Worm (Caenorhabditis elegans) whole organism, L2 larva: Measurements from ENCODE around the gene srv-34.

Experiments used
- mdl-1 ChIP-seq, 2 experiments: fragments of 150-350 bp in 1 of 2; sonication (generic microtip) in 1 of 2; optimal IDR thresholded peaks; 2 replicates each; lab custom pipeline; 2017; ENCODE audit warnings: missing biosample characterization in 2 of 2, missing genetic modification characterization in 2 of 2
- nhr-11 ChIP-seq: fragments of 150-350 bp; optimal IDR thresholded peaks from 2 replicates; lab custom pipeline; 2014; ENCODE audit warnings: missing biosample characterization, missing genetic modification characterization
- nhr-25 ChIP-seq: fragments of 150-350 bp; sonication (generic microtip); optimal IDR thresholded peaks from 3 replicates; lab custom pipeline; 2014; ENCODE audit warnings: missing biosample characterization, missing genetic modification characterization
- skn-1 ChIP-seq: sonication (generic microtip); optimal IDR thresholded peaks from 2 replicates; lab custom pipeline; 2017; ENCODE audit warnings: missing biosample characterization, missing genetic modification characterization
- snpc-4 ChIP-seq: fragments of 150-350 bp; optimal IDR thresholded peaks from 2 replicates; lab custom pipeline; 2014; ENCODE audit warnings: missing biosample characterization, missing genetic modification characterization
- unc-39 ChIP-seq: fragments of 150-350 bp; optimal IDR thresholded peaks from 2 replicates; lab custom pipeline; 2014; ENCODE audit warnings: missing biosample characterization, missing genetic modification characterization
- ztf-11 ChIP-seq: sonication (generic microtip); optimal IDR thresholded peaks from 2 replicates; lab custom pipeline; 2017; ENCODE audit warnings: missing biosample characterization, missing genetic modification characterization
- ztf-4 ChIP-seq: fragments of 150-350 bp; optimal IDR thresholded peaks from 2 replicates; lab custom pipeline; 2014; ENCODE audit warnings: missing biosample characterization, missing genetic modification characterization

DNA sequence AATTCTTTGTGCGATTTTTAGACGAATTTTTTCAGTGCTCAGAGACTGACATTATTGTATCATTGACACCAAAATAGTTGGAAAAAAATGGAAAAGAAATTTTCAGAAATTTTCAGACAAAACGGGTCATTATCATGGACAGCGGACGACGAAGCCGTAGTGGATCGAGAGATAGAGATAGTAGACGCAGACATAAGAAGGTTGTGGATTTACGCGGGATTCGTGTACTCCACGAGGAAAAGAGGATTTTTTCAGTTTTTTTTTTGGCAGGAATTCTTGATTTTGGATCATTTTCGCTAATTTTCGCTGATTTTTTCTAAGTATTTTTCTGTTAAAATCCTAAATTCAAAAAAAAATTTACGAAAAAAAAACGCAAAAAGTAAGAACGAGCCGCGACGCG is 7.0 kb downstream of the srv-34 start, which contains the start of gene W08G11.3:
- TF ChIP-seq ztf-11 (tag; lab: Kevin White, UChicago) (no peak), skn-1 (tag; lab: Kevin White, UChicago) (no peak), snpc-4 (tag; lab: Kevin White, UChicago) (no peak), nhr-25 (tag; lab: Kevin White, UChicago) (no peak), nhr-11 (no peak), unc-39 (tag; lab: Kevin White, UChicago) (no peak), ztf-4 (tag; lab: Kevin White, UChicago) (no peak), mdl-1 (tag; optimal IDR thresholded peaks at IDR 0.05; lab: Kevin White, UChicago) (no peak)
